Fruit fly (Drosophila melanogaster) whole organism, embryonic: Measurements from ENCODE around the gene CG18581.

ENCODE experiments used
- Adf1 ChIP-seq: fragments of 200-800 bp; sonication (Bioruptor generic); IDR thresholded peaks from 2 replicates; pipeline ENCODE4 v1.3.6; 2022; ENCODE audit warnings: missing biosample characterization, missing genetic modification characterization
- Atf6 ChIP-seq: fragments of 200-800 bp; sonication (Bioruptor generic); IDR thresholded peaks from 2 replicates; pipeline ENCODE4 v1.3.6; 2022; ENCODE audit warnings: missing biosample characterization, missing genetic modification characterization
- CG10431 ChIP-seq: fragments of 200-800 bp; sonication (Bioruptor generic); optimal IDR thresholded peaks from 3 replicates; lab custom pipeline; 2018; ENCODE audit warnings: missing biosample characterization, mild to moderate bottlenecking, missing genetic modification characterization
- CG10543 ChIP-seq: fragments of 200-800 bp; sonication (Bioruptor generic); optimal IDR thresholded peaks from 3 replicates; lab custom pipeline; 2017; ENCODE audit warnings: missing biosample characterization, mild to moderate bottlenecking, missing genetic modification characterization, moderate library complexity
- CG10565 ChIP-seq: fragments of 200-800 bp; sonication (Bioruptor generic); optimal IDR thresholded peaks from 3 replicates; lab custom pipeline; 2016; ENCODE audit warnings: missing biosample characterization, mild to moderate bottlenecking, missing genetic modification characterization
- CG12659 ChIP-seq: fragments of 200-800 bp; sonication (Bioruptor generic); optimal IDR thresholded peaks from 3 replicates; lab custom pipeline; 2017; ENCODE audit warnings: mild to moderate bottlenecking, missing biosample characterization, missing genetic modification reagents, missing genetic modification characterization
- CG13287 ChIP-seq: fragments of 200-800 bp; sonication (Bioruptor generic); IDR thresholded peaks from 2 replicates; pipeline ENCODE4 v1.3.6; 2022; ENCODE audit warnings: missing biosample characterization, missing genetic modification characterization; ENCODE audit not compliant: partially characterized antibody
- CG13296 ChIP-seq: fragments of 200-800 bp; sonication (Bioruptor generic); optimal IDR thresholded peaks from 3 replicates; lab custom pipeline; 2018; ENCODE audit warnings: missing biosample characterization, mild to moderate bottlenecking, missing genetic modification characterization
- CG14014 ChIP-seq: fragments of 200-800 bp; sonication (Bioruptor generic); IDR thresholded peaks from 2 replicates; pipeline ENCODE4 v1.3.6; 2022; ENCODE audit warnings: missing biosample characterization, missing genetic modification characterization
- CG17385 ChIP-seq: fragments of 200-800 bp; sonication (Bioruptor generic); optimal IDR thresholded peaks from 3 replicates; lab custom pipeline; 2018; ENCODE audit warnings: missing biosample characterization, mild to moderate bottlenecking, missing genetic modification characterization
- CG17612 ChIP-seq: fragments of 200-800 bp; sonication (Bioruptor generic); IDR thresholded peaks from 2 replicates; pipeline ENCODE4 v1.3.6; 2022; ENCODE audit warnings: missing biosample characterization, missing genetic modification characterization
- CG17829 ChIP-seq: fragments of 200-800 bp; optimal IDR thresholded peaks from 2 replicates; lab custom pipeline; 2019; ENCODE audit warnings: missing biosample characterization, mild to moderate bottlenecking, missing genetic modification characterization, moderate library complexity
- CG2116 ChIP-seq: fragments of 200-800 bp; sonication (Bioruptor generic); optimal IDR thresholded peaks from 3 replicates; lab custom pipeline; 2018; ENCODE audit warnings: missing biosample characterization, mild to moderate bottlenecking, missing genetic modification characterization
- CG32767 ChIP-seq: fragments of 200-800 bp; sonication (Bioruptor generic); IDR thresholded peaks from 2 replicates; pipeline ENCODE4 v1.3.6; 2022; ENCODE audit warnings: missing biosample characterization, missing genetic modification characterization
- CG4617 ChIP-seq: fragments of 200-800 bp; sonication (Bioruptor generic); optimal IDR thresholded peaks from 3 replicates; lab custom pipeline; 2016; ENCODE audit warnings: missing biosample characterization, missing genetic modification characterization, borderline replicate concordance
- CG6654 ChIP-seq: fragments of 200-800 bp; sonication (Bioruptor generic); optimal IDR thresholded peaks from 2 replicates; lab custom pipeline; 2017; ENCODE audit warnings: missing biosample characterization, mild to moderate bottlenecking, missing genetic modification characterization
- CG6683 ChIP-seq: fragments of 200-800 bp; sonication (Bioruptor generic); optimal IDR thresholded peaks from 2 replicates; lab custom pipeline; 2017; ENCODE audit warnings: missing biosample characterization, mild to moderate bottlenecking, missing genetic modification characterization, missing genetic modification reagents
- CG6765 ChIP-seq: fragments of 200-800 bp; sonication (Bioruptor generic); optimal IDR thresholded peaks from 3 replicates; lab custom pipeline; 2017; ENCODE audit warnings: missing biosample characterization, mild to moderate bottlenecking, missing genetic modification characterization
- CG7839 ChIP-seq: fragments of 200-800 bp; sonication (Bioruptor generic); optimal IDR thresholded peaks from 3 replicates; lab custom pipeline; 2018; ENCODE audit warnings: missing biosample characterization, mild to moderate bottlenecking, missing genetic modification characterization, moderate library complexity
- CG8359 ChIP-seq: fragments of 200-800 bp; sonication (Bioruptor generic); optimal IDR thresholded peaks from 2 replicates; lab custom pipeline; 2017; ENCODE audit warnings: missing biosample characterization, mild to moderate bottlenecking, missing genetic modification characterization, borderline replicate concordance
- CG8944 ChIP-seq: fragments of 200-800 bp; sonication (Bioruptor generic); optimal IDR thresholded peaks from 3 replicates; lab custom pipeline; 2016; ENCODE audit warnings: missing biosample characterization, missing genetic modification characterization
- E2f1 ChIP-seq: fragments of 200-800 bp; sonication (Bioruptor generic); IDR thresholded peaks from 2 replicates; pipeline ENCODE4 v1.3.6; 2022; ENCODE audit warnings: missing biosample characterization, missing genetic modification characterization
- Gug ChIP-seq: fragments of 200-800 bp; sonication (Bioruptor generic); IDR thresholded peaks from 4 replicates; pipeline ENCODE4 v1.3.6; 2022; ENCODE audit warnings: missing biosample characterization, missing genetic modification characterization
- Hand ChIP-seq: fragments of 200-800 bp; sonication (Bioruptor generic); optimal IDR thresholded peaks from 2 replicates; lab custom pipeline; 2017; ENCODE audit warnings: mild to moderate bottlenecking, missing biosample characterization, missing genetic modification reagents, missing genetic modification characterization
- Hr51 ChIP-seq, 2 experiments: fragments of 200-800 bp; sonication (Bioruptor generic); optimal IDR thresholded peaks; 2 replicates in 1 of 2; 3 replicates in 1 of 2; lab custom pipeline; 2016 to 2018; ENCODE audit warnings: missing biosample characterization in 2 of 2, missing genetic modification characterization in 2 of 2, mild to moderate bottlenecking in 1 of 2, moderate library complexity in 1 of 2
- Lhr ChIP-seq: fragments of 200-800 bp; sonication (Bioruptor generic); optimal IDR thresholded peaks from 3 replicates; lab custom pipeline; 2017; ENCODE audit warnings: mild to moderate bottlenecking, missing biosample characterization, missing genetic modification reagents, missing genetic modification characterization
- NC2α ChIP-seq: fragments of 200-800 bp; sonication (Bioruptor generic); optimal IDR thresholded peaks from 2 replicates; lab custom pipeline; 2016; ENCODE audit warnings: missing biosample characterization, missing genetic modification characterization
- NFAT ChIP-seq: fragments of 200-800 bp; sonication (Bioruptor generic); IDR thresholded peaks from 2 replicates; pipeline ENCODE4 v1.3.6; 2022; ENCODE audit warnings: missing biosample characterization, missing genetic modification characterization
- Nf-YC ChIP-seq: fragments of 200-800 bp; optimal IDR thresholded peaks from 3 replicates; lab custom pipeline; 2019; ENCODE audit warnings: missing biosample characterization, mild to moderate bottlenecking, missing genetic modification characterization, moderate library complexity
- Oli ChIP-seq: fragments of 200-800 bp; sonication (Bioruptor generic); optimal IDR thresholded peaks from 2 replicates; lab custom pipeline; 2018; ENCODE audit warnings: missing biosample characterization, mild to moderate bottlenecking, missing genetic modification characterization, moderate library complexity
- Rfx ChIP-seq: fragments of 200-800 bp; sonication (Bioruptor generic); IDR thresholded peaks from 2 replicates; pipeline ENCODE4 v1.3.6; 2022; ENCODE audit warnings: missing biosample characterization, missing genetic modification characterization
- bbx ChIP-seq: fragments of 200-800 bp; sonication (Bioruptor generic); IDR thresholded peaks from 2 replicates; pipeline ENCODE4 v1.3.6; 2022; ENCODE audit warnings: missing biosample characterization, missing genetic modification characterization; ENCODE audit not compliant: partially characterized antibody
- cg ChIP-seq: fragments of 200-800 bp; sonication (Bioruptor generic); optimal IDR thresholded peaks from 3 replicates; lab custom pipeline; 2019; ENCODE audit warnings: missing biosample characterization, mild to moderate bottlenecking, missing genetic modification characterization, moderate library complexity
- crc ChIP-seq: fragments of 200-800 bp; sonication (Bioruptor generic); optimal IDR thresholded peaks from 2 replicates; lab custom pipeline; 2016; ENCODE audit warnings: missing biosample characterization, missing genetic modification characterization
- dysf ChIP-seq: fragments of 200-800 bp; sonication (Bioruptor generic); IDR thresholded peaks from 3 replicates; pipeline ENCODE4 v1.3.6; 2022; ENCODE audit warnings: missing biosample characterization, missing genetic modification characterization
- eyg ChIP-seq: fragments of 200-800 bp; sonication (Bioruptor generic); optimal IDR thresholded peaks from 3 replicates; lab custom pipeline; 2016; ENCODE audit warnings: missing biosample characterization, missing genetic modification characterization
- fru ChIP-seq: fragments of >200 bp; optimal IDR thresholded peaks from 2 replicates; lab custom pipeline; 2017
- ken ChIP-seq: fragments of 200-800 bp; sonication (Bioruptor generic); IDR thresholded peaks from 3 replicates; pipeline ENCODE4 v1.3.6; 2022; ENCODE audit warnings: missing biosample characterization, missing genetic modification characterization
- onecut ChIP-seq: fragments of 200-800 bp; sonication (Bioruptor generic); IDR thresholded peaks from 2 replicates; pipeline ENCODE4 v1.3.6; 2022; ENCODE audit warnings: missing biosample characterization, missing genetic modification characterization
- pnt ChIP-seq: fragments of 200-800 bp; sonication (Bioruptor generic); optimal IDR thresholded peaks from 3 replicates; lab custom pipeline; 2016; ENCODE audit warnings: missing biosample characterization, missing genetic modification characterization
- psq ChIP-seq: fragments of 200-800 bp; sonication (Bioruptor generic); optimal IDR thresholded peaks from 2 replicates; lab custom pipeline; 2017; ENCODE audit warnings: missing biosample characterization, missing genetic modification characterization
- sd ChIP-seq: fragments of 200-800 bp; sonication (Bioruptor generic); optimal IDR thresholded peaks from 3 replicates; lab custom pipeline; 2018; ENCODE audit warnings: missing biosample characterization, mild to moderate bottlenecking, missing genetic modification characterization, moderate library complexity
- sens-2 ChIP-seq: fragments of 200-800 bp; sonication (Bioruptor generic); IDR thresholded peaks from 2 replicates; pipeline ENCODE4 v1.3.6; 2022; ENCODE audit warnings: missing biosample characterization, missing genetic modification characterization
- sob ChIP-seq: fragments of 200-800 bp; sonication (Bioruptor generic); IDR thresholded peaks from 2 replicates; pipeline ENCODE4 v1.3.6; 2022; ENCODE audit warnings: missing biosample characterization, missing genetic modification characterization
- tio ChIP-seq: fragments of 200-800 bp; sonication (Bioruptor generic); optimal IDR thresholded peaks from 2 replicates; lab custom pipeline; 2017; ENCODE audit warnings: missing biosample characterization, missing genetic modification characterization, inconsistent platforms
- tna ChIP-seq: fragments of 200-800 bp; sonication (Bioruptor generic); IDR thresholded peaks from 2 replicates; pipeline ENCODE4 v1.3.6; 2022; ENCODE audit warnings: missing biosample characterization, missing genetic modification characterization; ENCODE audit not compliant: partially characterized antibody
- trem ChIP-seq: fragments of 200-800 bp; optimal IDR thresholded peaks from 3 replicates; lab custom pipeline; 2019; ENCODE audit warnings: missing biosample characterization, mild to moderate bottlenecking, missing genetic modification characterization, moderate library complexity
- tup ChIP-seq: fragments of 200-800 bp; sonication (Bioruptor generic); optimal IDR thresholded peaks from 2 replicates; lab custom pipeline; 2016; ENCODE audit warnings: missing biosample characterization, mild to moderate bottlenecking, missing genetic modification characterization, moderate library complexity
- wor ChIP-seq: fragments of 200-800 bp; sonication (Bioruptor generic); IDR thresholded peaks from 2 replicates; pipeline ENCODE4 v1.3.6; 2022; ENCODE audit warnings: missing biosample characterization, missing genetic modification characterization

Gene CG18581

dm6 chr3L:15013957-15014692 is 35.9 kb downstream of the CG18581 start, which contains the start of gene Reck (continued):
- TF ChIP-seq eyg (no peak), wor (GFP tag; lab: Robert Waterston, UW) (peak; percentile 44), CG8359 (GFP tag; lab: Kevin White, UChicago) (peak; percentile 78), CG13296 (peak; percentile 82), Hr51 (GFP tag; optimal IDR thresholded peaks at IDR 0.05; lab: Kevin White, UChicago) (peak; percentile 48 to 90), CG17612 (GFP tag; lab: Robert Waterston, UW) (no peak), CG17385 (GFP tag; lab: Kevin White, UChicago) (peak; percentile 77), Gug (GFP tag; lab: Robert Waterston, UW) (peak; percentile 64; the same call in 2 of the 4 replicates), Atf6 (peak; percentile 80; the same call in 1 of the 2 replicates), CG6765 (GFP tag; lab: Kevin White, UChicago) (peak; percentile 59), Hand (peak; percentile 42), CG17829 (tag; lab: Kevin White, UChicago) (peak; percentile 89), NC2α (peak; percentile 21), NFAT (GFP tag; lab: Robert Waterston, UW) (peak; percentile 63; the same call in 1 of the 2 replicates), dysf (GFP tag; lab: Robert Waterston, UW) (peak; percentile 79), CG10565 (GFP tag; lab: Kevin White, UChicago) (no peak), E2f1 (GFP tag; lab: Robert Waterston, UW) (peak; percentile 81), CG12659 (peak; percentile 73), CG13287 (no peak), Oli (tag; lab: Kevin White, UChicago) (peak; percentile 71), Nf-YC (peak; percentile 40), Adf1 (GFP tag; lab: Robert Waterston, UW) (peak; percentile 37; the same call in 1 of the 2 replicates), cg (no peak), CG10431 (GFP tag; lab: Kevin White, UChicago) (peak; percentile 19), CG6654 (GFP tag; lab: Kevin White, UChicago) (peak; percentile 15), trem (tag; lab: Kevin White, UChicago) (peak; percentile 70), psq (peak; percentile 45), fru (no peak), CG10543 (peak; percentile 52), onecut (peak; percentile 78), crc (GFP tag; lab: Kevin White, UChicago) (peak; percentile 13), tna (GFP tag; lab: Robert Waterston, UW) (no peak), CG32767 (GFP tag; lab: Robert Waterston, UW) (0 out of 2 replicates have a peak, but pooled peaks have one; percentile 19), pnt (GFP tag; lab: Kevin White, UChicago) (peak; percentile 32), tio (GFP tag; lab: Kevin White, UChicago) (peak; percentile 83), Lhr (GFP tag; lab: Kevin White, UChicago) (no peak), bbx (no peak; the same call in 1 of the 2 replicates), CG8944 (peak; percentile 12), CG2116 (GFP tag; lab: Kevin White, UChicago) (peak; percentile 87), CG7839 (peak; percentile 83), CG6683 (GFP tag; lab: Kevin White, UChicago) (peak; percentile 65), sens-2 (GFP tag; lab: Robert Waterston, UW) (peak; percentile 85), CG14014 (GFP tag; lab: Robert Waterston, UW) (peak; percentile 86), sd (tag; lab: Kevin White, UChicago) (peak; percentile 3), CG4617 (peak; percentile 1), tup (GFP tag; lab: Kevin White, UChicago) (peak; percentile 56), sob (GFP tag; lab: Robert Waterston, UW) (peak; percentile 64), Rfx (GFP tag; lab: Robert Waterston, UW) (peak; percentile 76), ken (GFP tag; lab: Robert Waterston, UW) (peak; percentile 65)
